Worm (Caenorhabditis elegans) whole organism, early embryonic: Measurements from ENCODE around the gene D1054.10.

Source experiments
- B0310.2 ChIP-seq: sonication (generic microtip); optimal IDR thresholded peaks from 2 replicates; lab custom pipeline; 2016; ENCODE audit warnings: mild to moderate bottlenecking, missing genetic modification characterization, missing compliant biosample characterization
- F13C5.2 ChIP-seq: sonication (generic microtip); optimal IDR thresholded peaks from 2 replicates; lab custom pipeline; 2017; ENCODE audit warnings: mild to moderate bottlenecking, missing genetic modification characterization, inconsistent platforms, missing compliant biosample characterization
- aly-1 ChIP-seq: sonication (generic microtip); optimal IDR thresholded peaks from 2 replicates; lab custom pipeline; 2016; ENCODE audit warnings: missing genetic modification characterization, missing compliant biosample characterization
- ama-1 ChIP-seq: fragments of 150-350 bp; optimal IDR thresholded peaks from 2 replicates; lab custom pipeline; 2014
- ceh-13 ChIP-seq: fragments of 200-800 bp; sonication (Bioruptor generic); optimal IDR thresholded peaks from 2 replicates; lab custom pipeline; 2018; ENCODE audit warnings: mild to moderate bottlenecking, missing genetic modification characterization, missing compliant biosample characterization
- ceh-36 ChIP-seq: sonication (generic microtip); optimal IDR thresholded peaks from 2 replicates; lab custom pipeline; 2016; ENCODE audit warnings: missing genetic modification characterization, inconsistent platforms, missing compliant biosample characterization
- ets-7 ChIP-seq: sonication (generic microtip); optimal IDR thresholded peaks from 2 replicates; lab custom pipeline; 2016; ENCODE audit warnings: missing genotype, missing genetic modification characterization, missing compliant biosample characterization
- flt-1 ChIP-seq: fragments of 200-800 bp; sonication (Bioruptor generic); IDR thresholded peaks from 2 replicates; pipeline ENCODE4 v1.3.6; 2022; ENCODE audit warnings: missing genetic modification characterization, missing compliant biosample characterization
- hmbx-1 ChIP-seq: sonication (generic microtip); optimal IDR thresholded peaks from 2 replicates; lab custom pipeline; 2016; ENCODE audit warnings: mild to moderate bottlenecking, missing genetic modification characterization, missing compliant biosample characterization
- hmg-4 ChIP-seq: fragments of 200-800 bp; sonication (Bioruptor generic); optimal IDR thresholded peaks from 2 replicates; lab custom pipeline; 2018; ENCODE audit warnings: mild to moderate bottlenecking, missing genetic modification characterization, missing compliant biosample characterization
- hnd-1 ChIP-seq: sonication (generic microtip); optimal IDR thresholded peaks from 2 replicates; lab custom pipeline; 2016; ENCODE audit warnings: missing genetic modification characterization, missing compliant biosample characterization
- pes-1 ChIP-seq: fragments of 200-800 bp; sonication (Bioruptor generic); IDR thresholded peaks from 2 replicates; pipeline ENCODE4 v1.3.6; 2022; ENCODE audit warnings: missing genetic modification reagents, missing genetic modification characterization, missing compliant biosample characterization
- scrt-1 ChIP-seq: fragments of 200-800 bp; sonication (Bioruptor generic); IDR thresholded peaks from 2 replicates; pipeline ENCODE4 v1.3.6; 2022; ENCODE audit warnings: missing genetic modification characterization, missing compliant biosample characterization
- sea-1 ChIP-seq: fragments of 200-800 bp; sonication (Bioruptor generic); conservative IDR thresholded peaks from 2 replicates; pipeline ENCODE4 v1.3.6; 2022; ENCODE audit warnings: missing genetic modification characterization, missing compliant biosample characterization
- tbx-11 ChIP-seq: fragments of 200-800 bp; sonication (Bioruptor generic); IDR thresholded peaks from 2 replicates; pipeline ENCODE4 v1.3.6; 2022; ENCODE audit warnings: missing genetic modification characterization, missing compliant biosample characterization
- tbx-37 ChIP-seq: fragments of 200-800 bp; sonication (Bioruptor generic); conservative IDR thresholded peaks from 2 replicates; pipeline ENCODE4 v1.3.6; 2022; ENCODE audit warnings: missing genetic modification reagents, missing genetic modification characterization, missing compliant biosample characterization
- tra-4 ChIP-seq: sonication (generic microtip); optimal IDR thresholded peaks from 2 replicates; lab custom pipeline; 2017; ENCODE audit warnings: missing genetic modification characterization, missing compliant biosample characterization

D1054.10 gene

DNA sequence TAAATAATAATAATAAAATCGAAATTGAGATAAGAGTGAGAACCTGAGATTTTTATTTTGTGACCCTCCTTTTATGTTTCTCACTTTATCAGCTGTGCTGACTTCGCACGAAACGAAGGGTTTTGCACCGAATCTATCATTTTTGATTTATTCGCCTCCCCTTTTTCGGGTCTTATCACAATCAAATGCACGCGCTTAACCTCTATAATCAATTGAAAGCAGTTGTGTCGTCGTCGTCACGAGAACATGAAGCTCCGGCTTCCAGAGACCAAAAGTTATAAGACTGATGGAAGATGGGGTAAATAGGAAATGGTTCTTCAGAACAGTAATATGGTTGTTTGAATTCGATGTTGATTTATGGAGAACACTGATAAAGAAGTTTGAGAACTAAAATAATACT lies 8.5 kb upstream of the D1054.10 start, which contains the start of gene D1054.18:
D1054.18 (minus strand) TSS at position 45 of the 400 bp plus-strand sequence.
- TF ChIP-seq hmg-4 (GFP tag; lab: Kevin White, UChicago) (no peak), tbx-37 (GFP tag; lab: Robert Waterston, UW) (no peak), F13C5.2 (tag; lab: Kevin White, UChicago) (no peak), ets-7 (tag; lab: Kevin White, UChicago) (no peak), B0310.2 (no peak), tra-4 (no peak), ama-1 (lab: Kevin White, UChicago) (no peak), ceh-36 (tag; lab: Kevin White, UChicago) (no peak)

DNA sequence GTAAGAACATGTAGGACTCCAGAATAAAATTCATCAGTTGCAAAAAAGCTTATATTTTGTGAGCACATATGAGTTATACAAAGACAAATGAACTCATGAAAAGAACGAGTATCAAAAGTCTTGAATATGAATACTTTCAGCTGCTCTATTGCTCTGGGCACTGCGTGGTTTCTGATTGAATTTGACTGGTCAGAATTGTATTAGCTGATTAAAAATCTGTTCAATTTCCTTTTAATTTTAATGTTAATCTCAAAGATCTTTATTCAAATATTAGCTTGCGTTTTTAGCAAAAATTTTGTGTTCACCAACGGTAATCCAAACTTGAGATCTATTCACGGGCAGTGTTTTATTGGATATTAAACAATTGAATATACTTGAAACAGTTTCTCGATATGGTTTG lies 5.4 kb upstream of the D1054.10 start, which contains the start of gene srh-184:
srh-184 (minus strand) TSS at position 101 of the 400 bp plus-strand sequence.
- TF ChIP-seq ceh-36 (tag; lab: Kevin White, UChicago), result no peak
- TF ChIP-seq B0310.2, result no peak
- no peak for TF ChIP-seq ets-7 (tag; lab: Kevin White, UChicago)
- TF ChIP-seq ama-1 (lab: Kevin White, UChicago), result no peak

DNA sequence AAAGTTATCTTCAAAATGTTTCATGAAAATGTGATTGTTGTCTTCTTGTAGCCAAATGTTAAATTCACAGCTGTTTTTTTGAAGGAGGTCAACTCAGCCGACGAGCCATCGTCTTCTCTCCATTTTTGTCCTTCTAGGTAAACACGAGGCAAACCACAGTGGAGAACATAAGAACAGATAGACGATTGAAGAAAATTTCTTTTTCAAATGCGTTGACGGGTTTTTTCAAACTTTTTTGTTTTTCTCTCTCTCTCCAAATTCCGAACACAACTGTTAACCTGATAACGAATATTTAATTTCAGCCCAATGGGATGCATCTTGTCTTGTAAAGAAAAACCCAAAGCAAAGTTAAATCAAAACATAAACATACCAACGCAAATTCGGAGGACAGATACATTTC lies 2.8 kb upstream of the D1054.10 start, which contains the start of gene D1054.19:
D1054.19 (plus strand) TSS at position 301 of the 400 bp plus-strand sequence.
- TF ChIP-seq tbx-11, result no peak
- TF ChIP-seq aly-1 (tag; lab: Kevin White, UChicago), result no peak
- no peak for TF ChIP-seq pes-1 (GFP tag; lab: Robert Waterston, UW)
- TF ChIP-seq ceh-36 (tag; lab: Kevin White, UChicago), result no peak
- no peak for TF ChIP-seq ceh-13 (GFP tag; lab: Kevin White, UChicago)
- no peak for TF ChIP-seq hnd-1 (tag; lab: Kevin White, UChicago)
- no peak for TF ChIP-seq hmg-4 (GFP tag; lab: Kevin White, UChicago)
- TF ChIP-seq ets-7 (tag; lab: Kevin White, UChicago), result no peak
- no peak for TF ChIP-seq B0310.2
- TF ChIP-seq F13C5.2 (tag; lab: Kevin White, UChicago), result no peak

DNA sequence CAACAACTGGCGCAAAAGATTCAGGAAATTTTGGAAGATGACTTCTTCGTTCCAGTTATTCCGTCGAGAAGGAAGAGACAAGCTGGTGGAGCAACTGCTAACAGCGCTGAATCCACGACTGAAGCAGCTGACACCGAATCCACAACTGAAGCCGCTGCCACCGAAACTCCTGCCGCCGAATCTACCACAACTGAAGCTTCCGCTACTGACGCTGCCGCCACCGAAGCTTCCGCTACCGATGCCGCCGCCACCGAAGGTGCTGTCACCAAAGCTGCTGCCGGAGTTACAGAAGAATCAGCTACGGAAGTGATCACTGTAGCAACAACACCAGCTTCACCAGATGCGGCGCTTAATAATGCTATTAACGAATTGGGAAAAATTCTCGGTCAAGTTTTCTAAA lies 1.8 kb upstream of the D1054.10 start:
- TF ChIP-seq tbx-37 (GFP tag; lab: Robert Waterston, UW) (no peak), tra-4 (no peak), F13C5.2 (tag; lab: Kevin White, UChicago) (no peak), scrt-1 (GFP tag; lab: Robert Waterston, UW) (no peak), tbx-11 (no peak), ets-7 (tag; lab: Kevin White, UChicago) (no peak), hnd-1 (tag; lab: Kevin White, UChicago) (no peak), sea-1 (GFP tag; lab: Robert Waterston, UW) (no peak), hmbx-1 (tag; lab: Kevin White, UChicago) (no peak), hmg-4 (GFP tag; lab: Kevin White, UChicago) (no peak), flt-1 (GFP tag; lab: Robert Waterston, UW) (no peak), B0310.2 (no peak)

DNA sequence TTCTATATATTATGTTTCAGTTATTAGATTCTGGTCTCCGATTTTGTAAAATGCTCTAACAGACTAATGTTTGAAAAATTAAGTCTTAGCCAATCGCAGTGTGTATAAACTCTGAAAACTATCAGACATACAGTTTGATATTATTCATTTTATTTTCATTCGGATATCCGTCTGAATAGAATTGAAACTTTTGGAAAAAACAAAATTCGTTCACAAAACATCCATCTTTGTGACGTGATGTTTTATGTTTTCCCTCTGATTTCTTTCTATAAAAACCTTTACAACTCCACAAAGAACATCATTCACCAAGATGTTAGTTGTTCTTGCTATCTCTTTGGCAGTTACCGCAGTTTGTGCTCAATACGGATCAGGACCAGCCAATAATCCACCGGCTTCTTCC lies 823 bp upstream of the D1054.10 start, which contains the start of gene ule-3:
ule-3 (plus strand) TSS at position 301 of the 400 bp plus-strand sequence.
- no peak for TF ChIP-seq ceh-13 (GFP tag; lab: Kevin White, UChicago)
- TF ChIP-seq pes-1 (GFP tag; lab: Robert Waterston, UW), result no peak
- TF ChIP-seq tbx-37 (GFP tag; lab: Robert Waterston, UW), result no peak
- TF ChIP-seq F13C5.2 (tag; lab: Kevin White, UChicago), result no peak
- no peak for TF ChIP-seq ama-1 (lab: Kevin White, UChicago)
- no peak for TF ChIP-seq aly-1 (tag; lab: Kevin White, UChicago)
- no peak for TF ChIP-seq ceh-36 (tag; lab: Kevin White, UChicago)
- no peak for TF ChIP-seq scrt-1 (GFP tag; lab: Robert Waterston, UW)
- no peak for TF ChIP-seq tra-4
- no peak for TF ChIP-seq hnd-1 (tag; lab: Kevin White, UChicago)
- TF ChIP-seq sea-1 (GFP tag; lab: Robert Waterston, UW), result no peak
- TF ChIP-seq flt-1 (GFP tag; lab: Robert Waterston, UW), result no peak
- no peak for TF ChIP-seq tbx-11

DNA sequence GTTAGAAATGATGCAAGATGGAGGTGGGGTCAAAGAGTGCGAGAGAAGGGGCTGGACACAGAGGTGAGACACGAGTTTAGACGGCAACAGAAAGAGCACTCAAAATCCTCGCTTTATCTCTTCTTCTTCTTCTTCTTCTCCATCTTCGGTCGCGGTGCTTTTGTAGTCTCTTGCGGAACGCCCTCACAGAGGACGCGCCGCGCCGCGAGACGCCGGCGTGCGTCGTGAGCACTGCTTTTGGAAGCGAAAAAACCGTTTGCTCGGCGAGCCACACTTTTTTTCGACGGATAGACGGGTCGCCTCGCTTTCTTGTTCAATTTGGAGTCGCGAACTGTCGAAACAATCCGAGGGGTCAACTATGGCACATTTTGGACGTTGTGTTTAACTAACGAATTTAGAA lies 1.8 kb downstream of the D1054.10 start, which contains the start of gene D1054.9:
D1054.9 (minus strand) TSS at position 137 of the 400 bp plus-strand sequence.
- no peak for TF ChIP-seq hmbx-1 (tag; lab: Kevin White, UChicago)
- no peak for TF ChIP-seq B0310.2

DNA sequence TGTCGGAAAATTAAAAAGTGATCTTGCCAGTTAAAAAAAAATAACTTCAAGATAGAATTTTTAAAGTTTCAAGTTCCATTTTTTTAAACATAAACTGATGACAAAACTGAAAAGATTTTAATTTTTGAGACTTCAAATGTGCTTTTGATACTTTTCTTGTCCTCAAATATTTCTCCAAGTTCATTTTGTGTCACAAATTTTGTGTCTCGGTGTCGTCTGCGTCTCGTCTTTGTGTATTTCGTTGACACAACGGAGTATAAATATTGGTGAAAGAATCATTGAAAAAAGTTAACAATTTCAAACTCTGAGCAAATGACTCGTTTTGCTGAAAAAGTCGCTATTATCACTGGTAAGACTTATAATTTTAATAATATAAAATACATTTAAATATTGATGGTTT lies 8.7 kb downstream of the D1054.10 start, which contains the start of gene D1054.8:
D1054.8 (plus strand) TSS at position 301 of the 400 bp plus-strand sequence.
- TF ChIP-seq aly-1 (tag; lab: Kevin White, UChicago) (no peak), tbx-11 (no peak), tra-4 (no peak), sea-1 (GFP tag; lab: Robert Waterston, UW) (no peak), tbx-37 (GFP tag; lab: Robert Waterston, UW) (no peak), F13C5.2 (tag; lab: Kevin White, UChicago) (no peak), ceh-13 (GFP tag; lab: Kevin White, UChicago) (no peak), ets-7 (tag; lab: Kevin White, UChicago) (no peak)

DNA sequence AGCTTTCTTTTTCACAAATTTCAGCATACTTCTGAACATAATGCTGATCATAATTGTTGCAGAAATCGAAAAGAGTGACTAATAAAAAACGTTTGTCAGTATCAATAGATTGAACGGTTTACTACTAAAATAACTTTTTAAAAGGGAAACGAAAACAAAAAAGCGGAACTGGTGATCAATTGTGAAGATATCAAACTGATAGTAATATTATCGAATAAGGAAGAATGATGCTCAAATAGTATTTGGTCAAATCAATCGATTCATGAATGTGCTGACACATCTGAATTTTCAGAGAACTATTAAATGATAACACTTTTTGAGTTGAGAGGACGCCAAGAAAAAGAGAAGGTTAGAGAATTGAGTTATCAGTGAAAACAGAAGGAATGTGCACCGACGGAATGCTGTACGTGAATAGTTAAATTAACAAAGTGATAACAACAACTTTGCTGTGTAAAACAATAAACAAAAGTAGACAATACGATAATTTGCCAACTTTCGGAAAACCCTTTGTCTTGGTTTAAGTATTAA lies 16.1 kb downstream of the D1054.10 start, which contains the start of gene D1054.5:
D1054.5 (minus strand) TSS at position 51 of the 528 bp plus-strand sequence.
- TF ChIP-seq tbx-37 (GFP tag; lab: Robert Waterston, UW) (no peak), hnd-1 (tag; lab: Kevin White, UChicago) (no peak)
